Fruit fly (Drosophila melanogaster): ENCODE data around the gene Hpd.

dm6 chr3L:20462391-20462790 lies 22.7 kb upstream of the Hpd start:
- no peak for TF ChIP-seq OdsH (GFP tag; optimal IDR thresholded peaks at IDR 0.05)
- TF ChIP-seq woc (GFP tag; optimal IDR thresholded peaks at IDR 0.05), result no peak
- TF ChIP-seq br (GFP tag; optimal IDR thresholded peaks at IDR 0.05), result no peak
- TF ChIP-seq lola (GFP tag; optimal IDR thresholded peaks at IDR 0.05), result no peak
- TF ChIP-seq psq (GFP tag; optimal IDR thresholded peaks at IDR 0.05), result no peak
- TF ChIP-seq Sp1 (GFP tag; optimal IDR thresholded peaks at IDR 0.05), result no peak
- no peak for TF ChIP-seq sage (GFP tag; optimal IDR thresholded peaks at IDR 0.05)
- no peak for TF ChIP-seq ey (GFP tag; optimal IDR thresholded peaks at IDR 0.05)
- no peak for TF ChIP-seq foxo (GFP tag; optimal IDR thresholded peaks at IDR 0.05)
- no peak for TF ChIP-seq jim (GFP tag; optimal IDR thresholded peaks at IDR 0.05)
- no peak for TF ChIP-seq Hnf4 (GFP tag; optimal IDR thresholded peaks at IDR 0.05)

All from whole organism, wandering third instar larva.